Fruit fly (Drosophila melanogaster) whole organism, pupa: Measurements from ENCODE around the gene Hsc70-4.

Experiments
- CG12605 ChIP-seq: fragments of 200-800 bp; sonication (Bioruptor generic); IDR thresholded peaks from 2 replicates; pipeline ENCODE4 v1.3.6; 2022; ENCODE audit warnings: missing biosample characterization, missing genetic modification characterization
- CG4496 ChIP-seq: fragments of 200-800 bp; sonication (Bioruptor generic); IDR thresholded peaks from 3 replicates; pipeline ENCODE4 v1.3.6; 2022; ENCODE audit warnings: missing biosample characterization, missing genetic modification characterization
- CG8159 ChIP-seq: fragments of 200-800 bp; sonication (Bioruptor generic); optimal IDR thresholded peaks from 3 replicates; lab custom pipeline; 2018; ENCODE audit warnings: missing biosample characterization, mild to moderate bottlenecking, missing genetic modification characterization, moderate library complexity
- EcR ChIP-seq: fragments of 200-800 bp; sonication (Bioruptor generic); optimal IDR thresholded peaks from 3 replicates; lab custom pipeline; 2019; ENCODE audit warnings: missing biosample characterization, missing genetic modification characterization, mild to moderate bottlenecking, moderate library complexity, missing genetic modification reagents
- Ets98B ChIP-seq: fragments of 200-800 bp; sonication (Bioruptor generic); IDR thresholded peaks from 2 replicates; pipeline ENCODE4 v1.3.6; 2022; ENCODE audit warnings: missing biosample characterization, missing genetic modification characterization

DNA sequence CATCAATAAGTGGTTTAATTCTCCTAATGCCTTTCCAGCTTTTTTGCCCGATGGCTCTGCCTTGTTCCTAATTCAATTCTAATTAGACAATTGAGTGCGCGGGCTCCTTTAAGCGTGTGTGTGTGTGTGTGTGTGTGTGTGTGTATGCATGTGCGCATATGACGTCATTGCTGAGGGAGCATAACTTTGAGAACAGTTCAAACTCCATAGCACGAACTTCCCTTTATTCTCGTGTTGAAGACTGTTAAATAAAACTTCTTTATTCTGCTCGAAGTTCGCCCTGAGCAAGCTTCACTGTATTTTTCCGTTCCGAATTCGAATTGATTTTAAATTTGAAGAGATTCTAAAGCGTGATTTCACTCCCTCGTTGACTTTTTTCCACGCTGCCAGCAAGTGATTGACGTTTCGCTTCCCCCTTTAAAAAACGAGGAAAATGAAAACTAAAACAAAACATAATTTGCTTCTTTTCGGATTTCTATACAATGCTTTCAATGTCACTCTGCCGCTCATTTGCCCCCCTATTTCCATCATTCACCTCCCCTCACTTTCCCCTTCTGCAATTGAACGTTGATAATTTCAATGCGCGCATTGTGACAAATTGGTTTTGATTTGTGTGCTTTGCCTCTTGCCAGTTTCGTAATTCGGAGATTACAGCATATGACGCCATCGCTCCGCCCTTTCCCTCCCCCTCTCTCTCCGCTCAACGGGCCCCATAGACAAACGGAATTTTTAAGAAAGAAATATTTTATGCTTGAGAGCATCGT lies 49.9 kb downstream of the Hsc70-4 start:
- TF ChIP-seq Ets98B (GFP tag; lab: Robert Waterston, UW), result no peak
- TF ChIP-seq CG12605, result no peak
- TF ChIP-seq EcR, result no peak
- TF ChIP-seq CG8159 (tag; lab: Kevin White, UChicago), result no peak
- TF ChIP-seq CG4496 (GFP tag; lab: Robert Waterston, UW), result no peak
